Fruit fly (Drosophila melanogaster) whole organism, prepupa: ENCODE results near the gene CG7600.

Experiments
- Blimp-1 ChIP-seq: fragments of 200-800 bp; sonication (Bioruptor generic); optimal IDR thresholded peaks from 3 replicates; lab custom pipeline; 2017; ENCODE audit warnings: missing biosample characterization, missing genetic modification characterization, mild to moderate bottlenecking, moderate library complexity, missing genetic modification reagents
- CG16779 ChIP-seq: fragments of 200-800 bp; sonication (Bioruptor generic); optimal IDR thresholded peaks from 3 replicates; lab custom pipeline; 2017; ENCODE audit warnings: missing biosample characterization, mild to moderate bottlenecking, missing genetic modification characterization
- CG34406 ChIP-seq: fragments of 200-800 bp; sonication (Bioruptor generic); optimal IDR thresholded peaks from 3 replicates; lab custom pipeline; 2016; ENCODE audit warnings: missing biosample characterization, missing genetic modification characterization
- CG6163 ChIP-seq: fragments of 200-800 bp; sonication (Bioruptor generic); IDR thresholded peaks from 3 replicates; pipeline ENCODE4 v1.3.6; 2022; ENCODE audit warnings: missing biosample characterization, missing genetic modification characterization
- CG8632 ChIP-seq: fragments of 200-800 bp; sonication (Bioruptor generic); optimal IDR thresholded peaks from 3 replicates; lab custom pipeline; 2016; ENCODE audit warnings: missing biosample characterization, missing genetic modification characterization
- Eip78C ChIP-seq: fragments of 200-800 bp; sonication (Bioruptor generic); peaks from one replicate; lab custom pipeline; 2016; ENCODE audit warnings: missing biosample characterization, missing genetic modification characterization
- Ets21C ChIP-seq: fragments of 200-800 bp; sonication (Bioruptor generic); optimal IDR thresholded peaks from 3 replicates; lab custom pipeline; 2016; ENCODE audit warnings: missing biosample characterization, missing genetic modification characterization
- dsx ChIP-seq: fragments of 200-800 bp; optimal IDR thresholded peaks from 3 replicates; lab custom pipeline; 2019; ENCODE audit warnings: missing biosample characterization, mild to moderate bottlenecking, missing genetic modification characterization, moderate library complexity; ENCODE audit not compliant: poor library complexity, severe bottlenecking

dm6 chr3L:11164899-11165298 is 45.7 kb upstream of the CG7600 start, which contains the start of gene Alg10:
- no peak for TF ChIP-seq Ets21C (GFP tag; lab: Kevin White, UChicago)
- TF ChIP-seq CG8632: no peak
- TF ChIP-seq CG6163 (GFP tag; lab: Robert Waterston, UW): no peak
- TF ChIP-seq CG34406 (GFP tag; lab: Kevin White, UChicago): no peak
- TF ChIP-seq Eip78C: no peak
- TF ChIP-seq Blimp-1: no peak
- no peak for TF ChIP-seq CG16779 (tag; lab: Kevin White, UChicago)
- no peak for TF ChIP-seq dsx (GFP tag; lab: Kevin White, UChicago)
